Fruit fly (Drosophila melanogaster): ENCODE data around the gene CG10761.

- TF ChIP-seq CTCF (optimal IDR thresholded peaks at IDR 0.05), result no peak
- no peak for TF ChIP-seq CG8478 (optimal IDR thresholded peaks at IDR 0.05)
Observed at dm6 chrX:8170166-8170565, 7.6 kb upstream of the CG10761 start, which contains the start of gene CG2278.
